In the genomic region with DNA sequence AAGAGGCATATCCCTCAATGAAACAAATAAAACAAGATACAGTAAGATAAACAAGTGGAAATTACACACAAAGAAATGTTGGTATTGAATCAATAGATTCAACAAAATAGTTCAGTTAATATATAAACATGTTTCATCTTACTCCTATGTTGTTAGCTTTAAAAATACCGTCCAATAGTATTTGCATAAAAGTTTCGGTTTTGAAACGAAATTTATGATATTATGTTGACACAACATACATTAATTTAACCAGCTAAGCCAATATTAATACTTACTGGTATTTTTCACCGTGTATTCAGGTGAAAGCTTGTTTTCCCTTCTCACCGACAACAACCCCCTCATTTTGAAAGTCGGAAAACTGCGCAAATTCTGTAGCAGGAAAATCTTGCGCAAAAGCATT, we compare ENCODE assay signal across 1 fruit fly cellular context.
TF ChIP-seq lines count a peak whose summit lies in the region.

No protein-coding gene starts in this region.

TF ChIP-seq in whole organism, embryonic, 481 proteins besides CTCF, POLR2A, EP300 and RAD21 (continued from another document and continues in another):
- TF ChIP-seq ci (GFP tag; IDR thresholded peaks at IDR 0.05; lab: Robert Waterston, UW) (peak; percentile 72), ash1 (GFP tag; optimal IDR thresholded peaks at IDR 0.05; lab: Kevin White, UChicago) (no peak), CG7357 (GFP tag; IDR thresholded peaks at IDR 0.05; lab: Robert Waterston, UW) (no peak), Xrp1 (GFP tag; IDR thresholded peaks at IDR 0.05; lab: Robert Waterston, UW) (peak; percentile 55; the same call in 1 of the 2 replicates), aop (GFP tag; IDR thresholded peaks at IDR 0.05; lab: Robert Waterston, UW) (no peak), eyg (GFP tag; optimal IDR thresholded peaks at IDR 0.05; lab: Kevin White, UChicago) (peak; percentile 42), gt (GFP tag; IDR thresholded peaks at IDR 0.05; lab: Robert Waterston, UW) (no peak), CG13123 (GFP tag; optimal IDR thresholded peaks at IDR 0.05; lab: Kevin White, UChicago) (no peak), Ets65A (GFP tag; lab: Kevin White, UChicago) (peak; percentile 4), E2f2 (GFP tag; IDR thresholded peaks at IDR 0.05; lab: Robert Waterston, UW) (peak; percentile 19; the same call in 1 of the 2 replicates), CHES-1-like (GFP tag; optimal IDR thresholded peaks at IDR 0.05; lab: Kevin White, UChicago) (peak; percentile 55), NfI (GFP tag; optimal IDR thresholded peaks at IDR 0.05; lab: Kevin White, UChicago) (peak; percentile 49), row (GFP tag; IDR thresholded peaks at IDR 0.05; lab: Robert Waterston, UW) (peak; percentile 74), caup (GFP tag; optimal IDR thresholded peaks at IDR 0.05; lab: Kevin White, UChicago; ENCODE audit: severe bottlenecking) (peak; percentile 74), pfk (GFP tag; optimal IDR thresholded peaks at IDR 0.05; lab: Kevin White, UChicago) (no peak), ara (GFP tag; IDR thresholded peaks at IDR 0.05; lab: Robert Waterston, UW) (no peak), CG4282 (GFP tag; optimal IDR thresholded peaks at IDR 0.05; lab: Kevin White, UChicago) (no peak), exex (tag; optimal IDR thresholded peaks at IDR 0.05; lab: Kevin White, UChicago) (peak; percentile 18), Rx (GFP tag; IDR thresholded peaks at IDR 0.05; lab: Robert Waterston, UW) (no peak), pum (GFP tag; optimal IDR thresholded peaks at IDR 0.05; lab: Kevin White, UChicago) (peak; percentile 43), CG17328 (GFP tag; IDR thresholded peaks at IDR 0.05; lab: Robert Waterston, UW) (peak; percentile 44; the same call in 1 of the 2 replicates), sens-2 (GFP tag; IDR thresholded peaks at IDR 0.05; lab: Robert Waterston, UW) (no peak), CG13894 (tag; optimal IDR thresholded peaks at IDR 0.05; lab: Kevin White, UChicago) (peak; percentile 31), CG32767 (GFP tag; IDR thresholded peaks at IDR 0.05; lab: Robert Waterston, UW) (0 out of 2 replicates have a peak, but pooled peaks have one; percentile 12), CG9215 (GFP tag; IDR thresholded peaks at IDR 0.05; lab: Robert Waterston, UW) (peak; percentile 22; the same call in 1 of the 2 replicates), Hr51 (GFP tag; optimal IDR thresholded peaks at IDR 0.05; lab: Kevin White, UChicago) (peak; percentile 33 to 78), CG13624 (GFP tag; optimal IDR thresholded peaks at IDR 0.05; lab: Kevin White, UChicago) (peak; percentile 61), CG31388 (GFP tag; optimal IDR thresholded peaks at IDR 0.05; lab: Kevin White, UChicago) (no peak), CG4854 (GFP tag; optimal IDR thresholded peaks at IDR 0.05; lab: Kevin White, UChicago) (peak; percentile 38), Oli (tag; optimal IDR thresholded peaks at IDR 0.05; lab: Kevin White, UChicago) (peak; percentile 64), CG7372 (GFP tag; IDR thresholded peaks at IDR 0.05; lab: Robert Waterston, UW) (no peak), Trl (optimal IDR thresholded peaks at IDR 0.05; lab: Kevin White, UChicago) (no peak), Trl (GFP tag; optimal IDR thresholded peaks at IDR 0.05; lab: Kevin White, UChicago) (peak; percentile 69), Sry-δ (GFP tag; optimal IDR thresholded peaks at IDR 0.05; lab: Kevin White, UChicago) (peak; percentile 6), tin (GFP tag; optimal IDR thresholded peaks at IDR 0.05; lab: Kevin White, UChicago) (peak; percentile 43), klu (GFP tag; IDR thresholded peaks at IDR 0.05; lab: Robert Waterston, UW) (peak; percentile 36; the same call in 1 of the 2 replicates), CG3065 (GFP tag; optimal IDR thresholded peaks at IDR 0.05; lab: Kevin White, UChicago) (no peak), CG3726 (GFP tag; IDR thresholded peaks at IDR 0.05; lab: Robert Waterston, UW) (no peak), CG4328 (GFP tag; optimal IDR thresholded peaks at IDR 0.05; lab: Kevin White, UChicago) (peak; percentile 49), MTF-1 (GFP tag; optimal IDR thresholded peaks at IDR 0.05; lab: Kevin White, UChicago; ENCODE audit: borderline replicate concordance) (peak; percentile 26), schlank (tag; optimal IDR thresholded peaks at IDR 0.05; lab: Kevin White, UChicago) (peak; percentile 33), CG10462 (GFP tag; optimal IDR thresholded peaks at IDR 0.05; lab: Kevin White, UChicago) (peak; percentile 1), CG12659 (GFP tag; optimal IDR thresholded peaks at IDR 0.05; lab: Kevin White, UChicago) (peak; percentile 69), grau (tag; optimal IDR thresholded peaks at IDR 0.05; lab: Kevin White, UChicago) (peak; percentile 67), Ada2b (GFP tag; IDR thresholded peaks at IDR 0.05; lab: Robert Waterston, UW) (peak; percentile 45; the same call in 1 of the 2 replicates), Sox102F (GFP tag; optimal IDR thresholded peaks at IDR 0.05; lab: Kevin White, UChicago) (peak; percentile 80), Stat92E (GFP tag; optimal IDR thresholded peaks at IDR 0.05; lab: Kevin White, UChicago) (no peak), Dfd (GFP tag; optimal IDR thresholded peaks at IDR 0.05; lab: Kevin White, UChicago) (no peak), lmd (GFP tag; IDR thresholded peaks at IDR 0.05; lab: Robert Waterston, UW) (peak; percentile 61), C15 (GFP tag; IDR thresholded peaks at IDR 0.05; lab: Robert Waterston, UW) (no peak), nmo (GFP tag; optimal IDR thresholded peaks at IDR 0.05; lab: Kevin White, UChicago) (peak; percentile 62), peb (GFP tag; IDR thresholded peaks at IDR 0.05; lab: Robert Waterston, UW) (no peak), CG17186 (GFP tag; optimal IDR thresholded peaks at IDR 0.05; lab: Kevin White, UChicago) (peak; percentile 6), gsb (GFP tag; IDR thresholded peaks at IDR 0.05; lab: Robert Waterston, UW) (no peak), Bdp1 (GFP tag; optimal IDR thresholded peaks at IDR 0.05; lab: Kevin White, UChicago) (peak; percentile 25), Mes4 (GFP tag; optimal IDR thresholded peaks at IDR 0.05; lab: Kevin White, UChicago) (no peak), her (GFP tag; optimal IDR thresholded peaks at IDR 0.05; lab: Kevin White, UChicago) (peak; percentile 29), repo (GFP tag; optimal IDR thresholded peaks at IDR 0.05; lab: Kevin White, UChicago) (peak; percentile 21), CG11695 (GFP tag; IDR thresholded peaks at IDR 0.05; lab: Robert Waterston, UW) (peak; percentile 58; the same call in 2 of the 3 replicates), CG7271 (tag; optimal IDR thresholded peaks at IDR 0.05; lab: Kevin White, UChicago) (peak; percentile 36), Dp (GFP tag; optimal IDR thresholded peaks at IDR 0.05; lab: Kevin White, UChicago) (no peak), tx (GFP tag; optimal IDR thresholded peaks at IDR 0.05; lab: Kevin White, UChicago) (no peak), br (optimal IDR thresholded peaks at IDR 0.05; lab: Kevin White, UChicago) (no peak), Gsc (GFP tag; IDR thresholded peaks at IDR 0.05; lab: Robert Waterston, UW) (no peak), CG11696 (GFP tag; IDR thresholded peaks at IDR 0.05; lab: Robert Waterston, UW) (no peak), fd64A (GFP tag; optimal IDR thresholded peaks at IDR 0.05; lab: Kevin White, UChicago) (peak; percentile 54), wor (GFP tag; IDR thresholded peaks at IDR 0.05; lab: Robert Waterston, UW) (no peak; the same call in 1 of the 2 replicates), knrl (GFP tag; IDR thresholded peaks at IDR 0.05; lab: Robert Waterston, UW; ENCODE audit: partially characterized antibody) (no peak), CG9932 (GFP tag; IDR thresholded peaks at IDR 0.05; lab: Robert Waterston, UW) (peak; percentile 57), lov (optimal IDR thresholded peaks at IDR 0.05; lab: Kevin White, UChicago) (no peak), lov (GFP tag; IDR thresholded peaks at IDR 0.05; lab: Robert Waterston, UW) (no peak), CG6689 (GFP tag; IDR thresholded peaks at IDR 0.05; lab: Robert Waterston, UW) (peak; percentile 54; the same call in 1 of the 2 replicates), Myb (GFP tag; optimal IDR thresholded peaks at IDR 0.05; lab: Kevin White, UChicago) (peak; percentile 16), salm (tag; optimal IDR thresholded peaks at IDR 0.05; lab: Kevin White, UChicago) (peak; percentile 57), zf30C (GFP tag; optimal IDR thresholded peaks at IDR 0.05; lab: Kevin White, UChicago) (peak; percentile 58), sug (tag; optimal IDR thresholded peaks at IDR 0.05; lab: Kevin White, UChicago) (peak; percentile 42), CG17385 (GFP tag; optimal IDR thresholded peaks at IDR 0.05; lab: Kevin White, UChicago) (peak; percentile 69), disco-r (GFP tag; optimal IDR thresholded peaks at IDR 0.05; lab: Kevin White, UChicago) (peak; percentile 62), lilli (GFP tag; optimal IDR thresholded peaks at IDR 0.05; lab: Kevin White, UChicago) (peak; percentile 44), CG13424 (tag; optimal IDR thresholded peaks at IDR 0.05; lab: Kevin White, UChicago) (peak; percentile 75), psq (GFP tag; optimal IDR thresholded peaks at IDR 0.05; lab: Kevin White, UChicago) (no peak), rib (GFP tag; IDR thresholded peaks at IDR 0.05; lab: Robert Waterston, UW) (0 out of 2 replicates have a peak, but pooled peaks have one; percentile 26), ase (GFP tag; IDR thresholded peaks at IDR 0.05; lab: Robert Waterston, UW) (0 out of 3 replicates have a peak, but pooled peaks have one; percentile 9), zen2 (GFP tag; IDR thresholded peaks at IDR 0.05; lab: Robert Waterston, UW; ENCODE audit: partially characterized antibody) (no peak), CG16815 (GFP tag; optimal IDR thresholded peaks at IDR 0.05; lab: Kevin White, UChicago) (no peak), Antp (GFP tag; optimal IDR thresholded peaks at IDR 0.05; lab: Kevin White, UChicago) (peak; percentile 17), Bgb (GFP tag; IDR thresholded peaks at IDR 0.05; lab: Robert Waterston, UW; ENCODE audit: partially characterized antibody) (no peak), vvl (GFP tag; IDR thresholded peaks at IDR 0.05; lab: Robert Waterston, UW) (peak; percentile 72), cwo (GFP tag; optimal IDR thresholded peaks at IDR 0.05; lab: Kevin White, UChicago) (peak; percentile 50), CG15011 (GFP tag; optimal IDR thresholded peaks at IDR 0.05; lab: Kevin White, UChicago) (peak; percentile 35), CG1024 (GFP tag; IDR thresholded peaks at IDR 0.05; lab: Robert Waterston, UW) (peak; percentile 37; the same call in 1 of the 2 replicates), Doc3 (GFP tag; IDR thresholded peaks at IDR 0.05; lab: Robert Waterston, UW; ENCODE audit: partially characterized antibody) (no peak), inv (GFP tag; IDR thresholded peaks at IDR 0.05; lab: Robert Waterston, UW; ENCODE audit: partially characterized antibody) (no peak), CG6854 (GFP tag; optimal IDR thresholded peaks at IDR 0.05; lab: Kevin White, UChicago) (peak; percentile 66), CG7556 (GFP tag; optimal IDR thresholded peaks at IDR 0.05; lab: Kevin White, UChicago) (peak; percentile 71), CG10274 (GFP tag; optimal IDR thresholded peaks at IDR 0.05; lab: Kevin White, UChicago) (no peak), CG6791 (GFP tag; IDR thresholded peaks at IDR 0.05; lab: Robert Waterston, UW; ENCODE audit: partially characterized antibody) (no peak), CG4360 (GFP tag; IDR thresholded peaks at IDR 0.05; lab: Robert Waterston, UW) (no peak), Optix (GFP tag; IDR thresholded peaks at IDR 0.05; lab: Robert Waterston, UW) (no peak), Sry-β (GFP tag; optimal IDR thresholded peaks at IDR 0.05; lab: Kevin White, UChicago) (peak; percentile 13), bsh (GFP tag; optimal IDR thresholded peaks at IDR 0.05; lab: Kevin White, UChicago) (peak in 1 of 2 experiments; percentile 70), ranshi (GFP tag; IDR thresholded peaks at IDR 0.05; lab: Robert Waterston, UW) (peak; percentile 36; the same call in 1 of the 2 replicates), lab (GFP tag; optimal IDR thresholded peaks at IDR 0.05; lab: Kevin White, UChicago) (peak; percentile 86), Dek (tag; optimal IDR thresholded peaks at IDR 0.05; lab: Kevin White, UChicago) (peak; percentile 41), CG8944 (GFP tag; optimal IDR thresholded peaks at IDR 0.05; lab: Kevin White, UChicago) (peak; percentile 26), CG2116 (GFP tag; optimal IDR thresholded peaks at IDR 0.05; lab: Kevin White, UChicago) (peak; percentile 33), CG7963 (GFP tag; IDR thresholded peaks at IDR 0.05; lab: Robert Waterston, UW; ENCODE audit: partially characterized antibody) (no peak), Ravus (GFP tag; IDR thresholded peaks at IDR 0.05; lab: Robert Waterston, UW) (no peak), CG1647 (GFP tag; optimal IDR thresholded peaks at IDR 0.05; lab: Kevin White, UChicago) (peak; percentile 26), CG17568 (GFP tag; optimal IDR thresholded peaks at IDR 0.05; lab: Kevin White, UChicago) (peak; percentile 64), CG10431 (GFP tag; optimal IDR thresholded peaks at IDR 0.05; lab: Kevin White, UChicago) (no peak), Vsx1 (GFP tag; optimal IDR thresholded peaks at IDR 0.05; lab: Kevin White, UChicago) (peak; percentile 15), Poxn (GFP tag; IDR thresholded peaks at IDR 0.05; lab: Robert Waterston, UW) (no peak), CG12071 (GFP tag; optimal IDR thresholded peaks at IDR 0.05; lab: Kevin White, UChicago) (peak; percentile 72), CG11456 (GFP tag; IDR thresholded peaks at IDR 0.05; lab: Robert Waterston, UW) (0 out of 3 replicates have a peak, but pooled peaks have one; percentile 58), mld (GFP tag; IDR thresholded peaks at IDR 0.05; lab: Robert Waterston, UW; ENCODE audit: partially characterized antibody) (no peak), CG12236 (GFP tag; optimal IDR thresholded peaks at IDR 0.05; lab: Kevin White, UChicago) (no peak), run (tag; optimal IDR thresholded peaks at IDR 0.05; lab: Kevin White, UChicago) (peak; percentile 11), CG17802 (tag; optimal IDR thresholded peaks at IDR 0.05; lab: Kevin White, UChicago) (no peak), CG14860 (GFP tag; IDR thresholded peaks at IDR 0.05; lab: Robert Waterston, UW; ENCODE audit: partially characterized antibody) (no peak), dan (GFP tag; IDR thresholded peaks at IDR 0.05; lab: Robert Waterston, UW) (no peak), Ssrp (tag; optimal IDR thresholded peaks at IDR 0.05; lab: Kevin White, UChicago) (peak; percentile 47), CG30403 (GFP tag; optimal IDR thresholded peaks at IDR 0.05; lab: Kevin White, UChicago) (peak; percentile 61), otp (GFP tag; IDR thresholded peaks at IDR 0.05; lab: Robert Waterston, UW) (no peak), CG3163 (GFP tag; optimal IDR thresholded peaks at IDR 0.05; lab: Kevin White, UChicago) (no peak)
